Worm (Caenorhabditis elegans) whole organism, early embryonic: ENCODE data around the gene Y57G11B.8.

Experiments used
- B0310.2 ChIP-seq: sonication (generic microtip); optimal IDR thresholded peaks from 2 replicates; lab custom pipeline; 2016; ENCODE audit warnings: mild to moderate bottlenecking, missing genetic modification characterization, missing compliant biosample characterization
- F13C5.2 ChIP-seq: sonication (generic microtip); optimal IDR thresholded peaks from 2 replicates; lab custom pipeline; 2017; ENCODE audit warnings: mild to moderate bottlenecking, missing genetic modification characterization, inconsistent platforms, missing compliant biosample characterization
- aly-1 ChIP-seq: sonication (generic microtip); optimal IDR thresholded peaks from 2 replicates; lab custom pipeline; 2016; ENCODE audit warnings: missing genetic modification characterization, missing compliant biosample characterization
- ama-1 ChIP-seq: fragments of 150-350 bp; optimal IDR thresholded peaks from 2 replicates; lab custom pipeline; 2014
- ceh-13 ChIP-seq: fragments of 200-800 bp; sonication (Bioruptor generic); optimal IDR thresholded peaks from 2 replicates; lab custom pipeline; 2018; ENCODE audit warnings: mild to moderate bottlenecking, missing genetic modification characterization, missing compliant biosample characterization
- ceh-36 ChIP-seq: sonication (generic microtip); optimal IDR thresholded peaks from 2 replicates; lab custom pipeline; 2016; ENCODE audit warnings: missing genetic modification characterization, inconsistent platforms, missing compliant biosample characterization
- ets-7 ChIP-seq: sonication (generic microtip); optimal IDR thresholded peaks from 2 replicates; lab custom pipeline; 2016; ENCODE audit warnings: missing genotype, missing genetic modification characterization, missing compliant biosample characterization
- flt-1 ChIP-seq: fragments of 200-800 bp; sonication (Bioruptor generic); IDR thresholded peaks from 2 replicates; pipeline ENCODE4 v1.3.6; 2022; ENCODE audit warnings: missing genetic modification characterization, missing compliant biosample characterization
- hmbx-1 ChIP-seq: sonication (generic microtip); optimal IDR thresholded peaks from 2 replicates; lab custom pipeline; 2016; ENCODE audit warnings: mild to moderate bottlenecking, missing genetic modification characterization, missing compliant biosample characterization
- hmg-4 ChIP-seq: fragments of 200-800 bp; sonication (Bioruptor generic); optimal IDR thresholded peaks from 2 replicates; lab custom pipeline; 2018; ENCODE audit warnings: mild to moderate bottlenecking, missing genetic modification characterization, missing compliant biosample characterization
- hnd-1 ChIP-seq: sonication (generic microtip); optimal IDR thresholded peaks from 2 replicates; lab custom pipeline; 2016; ENCODE audit warnings: missing genetic modification characterization, missing compliant biosample characterization
- pes-1 ChIP-seq: fragments of 200-800 bp; sonication (Bioruptor generic); IDR thresholded peaks from 2 replicates; pipeline ENCODE4 v1.3.6; 2022; ENCODE audit warnings: missing genetic modification reagents, missing genetic modification characterization, missing compliant biosample characterization
- scrt-1 ChIP-seq: fragments of 200-800 bp; sonication (Bioruptor generic); IDR thresholded peaks from 2 replicates; pipeline ENCODE4 v1.3.6; 2022; ENCODE audit warnings: missing genetic modification characterization, missing compliant biosample characterization
- sea-1 ChIP-seq: fragments of 200-800 bp; sonication (Bioruptor generic); conservative IDR thresholded peaks from 2 replicates; pipeline ENCODE4 v1.3.6; 2022; ENCODE audit warnings: missing genetic modification characterization, missing compliant biosample characterization
- tbx-11 ChIP-seq: fragments of 200-800 bp; sonication (Bioruptor generic); IDR thresholded peaks from 2 replicates; pipeline ENCODE4 v1.3.6; 2022; ENCODE audit warnings: missing genetic modification characterization, missing compliant biosample characterization
- tbx-37 ChIP-seq: fragments of 200-800 bp; sonication (Bioruptor generic); conservative IDR thresholded peaks from 2 replicates; pipeline ENCODE4 v1.3.6; 2022; ENCODE audit warnings: missing genetic modification reagents, missing genetic modification characterization, missing compliant biosample characterization
- tra-4 ChIP-seq: sonication (generic microtip); optimal IDR thresholded peaks from 2 replicates; lab custom pipeline; 2017; ENCODE audit warnings: missing genetic modification characterization, missing compliant biosample characterization

Gene Y57G11B.8

DNA sequence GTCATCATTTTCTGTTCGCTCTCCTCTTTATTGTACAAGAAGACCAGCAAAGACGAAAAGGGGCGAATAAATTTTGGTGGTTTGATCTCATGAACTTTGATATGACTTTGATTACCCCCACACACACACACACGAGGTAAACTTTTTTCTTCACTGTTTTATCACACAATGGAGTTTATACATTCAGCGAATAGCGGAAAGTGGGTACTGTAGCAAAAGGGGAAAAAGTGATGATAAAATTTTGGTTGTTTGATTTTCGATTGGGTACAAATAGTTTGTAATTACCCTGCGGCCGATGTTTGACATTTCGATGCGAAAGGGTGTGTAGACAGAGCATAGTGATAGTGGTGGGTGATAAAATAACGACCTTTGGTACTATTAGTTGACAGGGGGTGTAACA lies 15.7 kb upstream of the Y57G11B.8 start:
- TF ChIP-seq ets-7 (tag; lab: Kevin White, UChicago) (no peak), ceh-36 (no peak), ceh-13 (GFP tag; lab: Kevin White, UChicago) (no peak), tbx-37 (no peak), pes-1 (GFP tag; lab: Robert Waterston, UW) (no peak)

DNA sequence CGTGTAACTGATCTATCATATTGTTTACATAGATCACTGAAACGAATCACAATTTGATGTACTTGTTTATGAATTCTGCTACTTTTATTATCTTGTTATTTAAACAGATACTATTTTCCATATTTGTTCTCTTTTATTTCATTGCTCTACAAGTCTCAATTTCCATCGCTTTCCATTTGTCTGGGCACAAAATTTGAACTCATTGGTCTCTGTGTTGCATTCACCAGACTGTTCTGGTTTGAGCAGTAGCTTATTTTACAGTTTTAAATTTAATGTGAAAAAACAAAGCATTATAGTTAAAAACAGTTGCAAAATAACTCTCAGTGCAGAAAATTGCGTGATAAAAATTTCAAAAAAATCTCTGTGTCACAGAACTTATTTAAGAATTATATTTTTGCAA lies 9.1 kb upstream of the Y57G11B.8 start:
- TF ChIP-seq ama-1 (lab: Kevin White, UChicago) (no peak), ets-7 (tag; lab: Kevin White, UChicago) (no peak), hmbx-1 (tag; lab: Kevin White, UChicago) (no peak), hnd-1 (no peak), F13C5.2 (tag; lab: Kevin White, UChicago) (no peak), ceh-13 (GFP tag; lab: Kevin White, UChicago) (no peak)

DNA sequence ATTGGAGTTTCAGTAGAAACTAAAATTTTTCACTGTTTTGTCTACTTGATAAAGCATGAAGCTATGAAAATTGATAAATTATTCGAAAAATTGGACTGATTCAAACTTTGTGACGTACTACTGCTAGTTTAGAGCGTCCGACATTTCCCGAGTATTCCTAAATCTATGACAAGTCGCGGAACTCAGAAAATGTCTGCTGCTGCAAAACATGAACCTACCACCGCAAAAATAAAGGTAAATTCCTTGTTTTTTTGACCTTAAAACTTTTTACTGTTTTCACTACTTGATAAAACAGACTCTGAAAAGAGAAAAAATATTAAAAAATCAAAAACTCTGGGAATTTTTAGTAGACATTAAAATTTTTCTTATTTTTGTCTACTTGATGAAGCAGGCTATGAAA lies 8.3 kb upstream of the Y57G11B.8 start:
- TF ChIP-seq ceh-13 (GFP tag; lab: Kevin White, UChicago) (no peak), F13C5.2 (tag; lab: Kevin White, UChicago) (no peak), ama-1 (lab: Kevin White, UChicago) (no peak), hmg-4 (GFP tag; lab: Kevin White, UChicago) (no peak), ets-7 (tag; lab: Kevin White, UChicago) (no peak), tra-4 (tag; lab: Kevin White, UChicago) (no peak), hmbx-1 (tag; lab: Kevin White, UChicago) (no peak), flt-1 (no peak), aly-1 (tag; lab: Kevin White, UChicago) (no peak), hnd-1 (no peak), B0310.2 (tag; lab: Kevin White, UChicago) (no peak)

DNA sequence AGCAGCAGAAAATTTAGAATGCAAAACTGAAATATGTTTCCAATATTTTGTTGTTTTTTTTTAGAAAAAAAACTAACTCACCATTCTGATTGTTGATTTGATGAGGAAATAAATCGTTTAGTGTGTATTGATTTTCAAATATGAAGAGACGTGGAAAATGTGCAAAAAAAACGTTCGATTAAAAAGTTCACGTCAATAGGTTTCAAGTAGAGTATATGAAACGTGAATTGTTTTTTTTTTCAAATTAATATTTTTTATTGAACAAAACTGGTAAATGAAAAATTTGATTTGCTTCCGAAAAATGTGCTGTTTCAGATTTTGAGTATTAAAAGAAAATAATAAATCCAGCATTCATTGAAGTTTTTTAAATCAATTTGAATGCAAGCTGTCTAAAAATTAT lies 2.4 kb upstream of the Y57G11B.8 start, which contains the start of gene irld-18:
Gene irld-18, minus strand, starts transcription at position 101 of the 400 bp plus-strand sequence.
- TF ChIP-seq aly-1 (tag; lab: Kevin White, UChicago) (no peak), scrt-1 (GFP tag; lab: Robert Waterston, UW) (no peak), hmbx-1 (tag; lab: Kevin White, UChicago) (no peak), sea-1 (GFP tag; lab: Robert Waterston, UW) (no peak), hmg-4 (GFP tag; lab: Kevin White, UChicago) (no peak), tbx-11 (GFP tag; lab: Robert Waterston, UW) (no peak), flt-1 (no peak), F13C5.2 (tag; lab: Kevin White, UChicago) (no peak), tra-4 (tag; lab: Kevin White, UChicago) (no peak), hnd-1 (no peak), ceh-36 (no peak), ceh-13 (GFP tag; lab: Kevin White, UChicago) (no peak), pes-1 (GFP tag; lab: Robert Waterston, UW) (no peak), B0310.2 (tag; lab: Kevin White, UChicago) (no peak), ama-1 (lab: Kevin White, UChicago) (no peak), ets-7 (tag; lab: Kevin White, UChicago) (no peak)

DNA sequence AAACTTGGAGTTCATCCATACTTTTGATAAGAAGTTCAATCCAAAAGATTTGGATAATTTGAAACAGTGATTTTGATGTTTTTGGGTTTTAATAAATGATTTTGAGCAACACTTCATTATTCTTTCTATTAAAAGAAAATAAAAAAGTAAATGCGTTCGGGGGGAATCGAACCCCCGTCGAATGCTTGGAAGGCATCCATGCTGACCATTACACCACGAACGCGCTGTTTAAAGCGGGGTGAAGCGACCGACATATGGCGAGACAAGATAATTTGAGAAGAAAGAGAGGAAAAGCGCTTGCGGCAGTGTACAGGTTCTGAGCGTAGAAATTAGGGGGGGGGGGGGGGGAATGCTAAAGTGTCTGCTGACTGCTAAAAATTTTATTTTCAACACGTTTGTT lies 2.0 kb downstream of the Y57G11B.8 start:
- TF ChIP-seq ama-1 (lab: Kevin White, UChicago) (no peak), tbx-11 (GFP tag; lab: Robert Waterston, UW) (peak; percentile 66; the same call in 1 of the 2 replicates), ets-7 (tag; lab: Kevin White, UChicago) (no peak), hnd-1 (peak; percentile 44), hmg-4 (GFP tag; lab: Kevin White, UChicago) (no peak), tbx-37 (peak; percentile 74), B0310.2 (tag; lab: Kevin White, UChicago) (no peak), tra-4 (tag; lab: Kevin White, UChicago) (no peak), F13C5.2 (tag; lab: Kevin White, UChicago) (peak; percentile 65), ceh-36 (no peak), pes-1 (GFP tag; lab: Robert Waterston, UW) (no peak), flt-1 (peak; percentile 64), aly-1 (tag; lab: Kevin White, UChicago) (no peak), hmbx-1 (tag; lab: Kevin White, UChicago) (no peak), scrt-1 (GFP tag; lab: Robert Waterston, UW) (peak; percentile 73), ceh-13 (GFP tag; lab: Kevin White, UChicago) (no peak), sea-1 (GFP tag; lab: Robert Waterston, UW) (no peak)

DNA sequence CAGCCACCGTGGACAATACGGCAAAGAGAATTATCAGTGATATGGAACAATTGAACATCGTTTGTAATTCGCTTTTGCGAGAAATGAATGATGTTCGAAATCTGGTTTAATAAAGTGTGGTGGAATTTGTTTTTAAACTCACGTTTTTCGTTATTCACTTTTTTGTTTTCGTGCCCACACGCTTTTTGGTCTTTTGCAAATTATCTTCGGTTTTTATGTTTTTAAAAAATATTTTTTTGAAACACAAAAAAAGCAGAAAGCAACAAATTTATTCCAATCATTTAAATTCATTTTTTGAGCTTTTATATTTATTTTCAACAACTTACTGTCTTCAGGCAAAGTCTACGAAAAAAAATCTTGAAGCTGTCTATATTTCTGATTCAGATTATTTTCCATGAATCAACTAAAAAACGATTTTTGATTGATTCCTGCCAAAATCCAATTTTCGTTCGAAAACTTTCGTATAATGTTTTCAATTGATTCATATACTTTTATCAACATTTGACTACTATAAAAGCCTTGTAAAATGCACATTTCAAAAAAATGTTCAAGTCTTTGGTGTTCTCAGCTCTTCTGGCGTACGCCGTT lies 4.1 kb downstream of the Y57G11B.8 start, which contains the start of the genes Y57G11B.3 and Y57G11B.5:
Gene Y57G11B.3, minus strand, starts transcription at position 101 of the 588 bp plus-strand sequence.
Gene Y57G11B.5, plus strand, starts transcription at position 538 of the 588 bp plus-strand sequence.
- no peak for TF ChIP-seq hnd-1
- no peak for TF ChIP-seq scrt-1 (GFP tag; lab: Robert Waterston, UW)
- TF ChIP-seq tbx-37: no peak
- TF ChIP-seq tra-4 (tag; lab: Kevin White, UChicago): no peak
- no peak for TF ChIP-seq ama-1 (lab: Kevin White, UChicago)
- TF ChIP-seq pes-1 (GFP tag; lab: Robert Waterston, UW): no peak
- no peak for TF ChIP-seq F13C5.2 (tag; lab: Kevin White, UChicago)
- TF ChIP-seq tbx-11 (GFP tag; lab: Robert Waterston, UW): no peak
- TF ChIP-seq B0310.2 (tag; lab: Kevin White, UChicago): no peak
- no peak for TF ChIP-seq sea-1 (GFP tag; lab: Robert Waterston, UW)
- TF ChIP-seq flt-1: no peak
- TF ChIP-seq aly-1 (tag; lab: Kevin White, UChicago): no peak
- TF ChIP-seq ets-7 (tag; lab: Kevin White, UChicago): no peak
- no peak for TF ChIP-seq ceh-13 (GFP tag; lab: Kevin White, UChicago)
- TF ChIP-seq ceh-36: no peak
- no peak for TF ChIP-seq hmbx-1 (tag; lab: Kevin White, UChicago)
- TF ChIP-seq hmg-4 (GFP tag; lab: Kevin White, UChicago): no peak

DNA sequence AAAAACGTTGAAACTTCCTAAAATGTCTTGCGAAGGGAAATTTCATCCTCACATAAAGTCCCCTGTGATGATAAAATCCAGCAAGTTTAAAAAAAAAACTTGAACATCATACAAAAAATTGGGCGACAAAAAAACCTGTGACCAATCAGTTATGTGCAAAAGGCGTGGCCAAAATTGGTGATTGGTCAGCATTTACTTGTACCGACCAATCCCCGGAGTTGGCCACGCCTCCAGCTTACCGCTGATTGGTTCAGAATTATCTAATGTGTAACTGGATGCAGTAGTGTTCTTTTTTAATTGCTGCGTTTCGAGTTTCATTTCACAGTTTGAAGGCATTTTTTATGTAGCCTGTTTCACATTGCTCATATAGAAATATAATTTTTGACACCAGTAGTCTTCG lies 5.4 kb downstream of the Y57G11B.8 start:
- no peak for TF ChIP-seq scrt-1 (GFP tag; lab: Robert Waterston, UW)
- TF ChIP-seq tbx-37: no peak
- TF ChIP-seq ceh-13 (GFP tag; lab: Kevin White, UChicago): no peak
- no peak for TF ChIP-seq B0310.2 (tag; lab: Kevin White, UChicago)
- no peak for TF ChIP-seq tra-4 (tag; lab: Kevin White, UChicago)
- TF ChIP-seq hmbx-1 (tag; lab: Kevin White, UChicago): no peak
- no peak for TF ChIP-seq ama-1 (lab: Kevin White, UChicago)
- no peak for TF ChIP-seq aly-1 (tag; lab: Kevin White, UChicago)
- no peak for TF ChIP-seq tbx-11 (GFP tag; lab: Robert Waterston, UW)
- TF ChIP-seq ets-7 (tag; lab: Kevin White, UChicago): no peak
- TF ChIP-seq hmg-4 (GFP tag; lab: Kevin White, UChicago): no peak
- no peak for TF ChIP-seq hnd-1
- no peak for TF ChIP-seq pes-1 (GFP tag; lab: Robert Waterston, UW)
- TF ChIP-seq flt-1: no peak
- no peak for TF ChIP-seq F13C5.2 (tag; lab: Kevin White, UChicago)
- no peak for TF ChIP-seq ceh-36
- TF ChIP-seq sea-1 (GFP tag; lab: Robert Waterston, UW): no peak
